Worm (Caenorhabditis elegans) whole organism, midembryonic: ENCODE data around the gene ceh-57.

ENCODE experiments used
- T22C8.4 ChIP-seq: fragments of 200-800 bp; sonication (Bioruptor generic); IDR thresholded peaks from 2 replicates; pipeline ENCODE4 v1.3.6; 2022; ENCODE audit warnings: missing genetic modification characterization, missing compliant biosample characterization
- flt-1 ChIP-seq: fragments of 200-800 bp; sonication (Bioruptor generic); IDR thresholded peaks from 2 replicates; pipeline ENCODE4 v1.3.6; 2022; ENCODE audit warnings: missing genetic modification characterization, missing compliant biosample characterization
- ref-1 ChIP-seq: fragments of 200-800 bp; sonication (Bioruptor generic); conservative IDR thresholded peaks from 2 replicates; pipeline ENCODE4 v1.3.6; 2022; ENCODE audit warnings: missing genetic modification reagents, missing genetic modification characterization, missing compliant biosample characterization

DNA sequence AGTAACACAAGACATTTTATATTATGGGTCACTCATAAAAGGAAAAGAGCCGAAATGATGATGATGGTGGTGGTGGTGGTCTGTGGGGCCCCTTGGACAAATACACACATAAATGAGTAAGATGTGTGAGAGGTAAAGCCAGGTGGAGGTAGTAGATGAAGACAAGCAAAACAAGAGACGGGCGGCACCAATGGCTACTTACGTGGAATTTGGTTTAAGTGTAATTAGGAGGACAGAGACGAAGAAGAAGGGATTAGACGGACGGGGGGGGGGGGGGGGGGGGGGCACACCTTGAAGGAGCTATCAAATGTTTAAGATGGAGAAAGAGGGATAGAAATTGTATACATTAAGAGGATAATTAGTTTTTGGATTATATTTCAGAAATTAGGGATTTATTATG is 7.7 kb upstream of the ceh-57 start:
- TF ChIP-seq flt-1 (GFP tag; lab: Robert Waterston, UW) (no peak), T22C8.4 (no peak), ref-1 (GFP tag; lab: Robert Waterston, UW) (no peak)
